Fruit fly (Drosophila melanogaster) whole organism: ENCODE data around the gene MFS9.

Source experiments
- CG8478 ChIP-seq: fragments of >200 bp; optimal IDR thresholded peaks from 2 replicates; lab custom pipeline; 2018; ENCODE audit warnings: inconsistent platforms
- Dll ChIP-seq: fragments of >200 bp; optimal IDR thresholded peaks from 2 replicates; lab custom pipeline; 2017
- EcR ChIP-seq, 2 experiments: fragments of >200 bp; optimal IDR thresholded peaks; 2 replicates each; lab custom pipeline; 2017; ENCODE audit warnings: missing biosample characterization in 2 of 2, missing genetic modification characterization in 2 of 2, missing genetic modification reagents in 2 of 2
- pan ChIP-seq: fragments of >200 bp; optimal IDR thresholded peaks from 2 replicates; lab custom pipeline; 2017
- psq ChIP-seq: fragments of >200 bp; optimal IDR thresholded peaks from 2 replicates; lab custom pipeline; 2017
- usp ChIP-seq: fragments of >200 bp; optimal IDR thresholded peaks from 2 replicates; lab custom pipeline; 2017; ENCODE audit warnings: missing biosample characterization, missing genetic modification characterization, mixed read lengths

- no peak for TF ChIP-seq EcR (GFP tag; optimal IDR thresholded peaks at IDR 0.05; lab: Kevin White, UChicago)
- TF ChIP-seq usp (GFP tag; lab: Kevin White, UChicago), result no peak
- no peak for TF ChIP-seq psq
- no peak for TF ChIP-seq Dll (lab: Kevin White, UChicago)
- TF ChIP-seq CG8478, result no peak
- TF ChIP-seq pan (lab: Kevin White, UChicago), result no peak
These were observed 31.5 kb upstream of the MFS9 start for dm6 chr3R:20543719-20544118.
